Fruit fly (Drosophila melanogaster) whole organism, prepupa: ENCODE measurements around the gene jagn.

Experiments used
- CG11294 ChIP-seq: fragments of 200-800 bp; sonication (Bioruptor generic); IDR thresholded peaks from 2 replicates; pipeline ENCODE4 v1.3.6; 2022; ENCODE audit warnings: missing biosample characterization, missing genetic modification characterization
- CG15336 ChIP-seq: fragments of 200-800 bp; sonication (Bioruptor generic); IDR thresholded peaks from 2 replicates; pipeline ENCODE4 v1.3.6; 2022; ENCODE audit warnings: missing biosample characterization, missing genetic modification characterization
- CG1621 ChIP-seq: fragments of 200-800 bp; sonication (Bioruptor generic); optimal IDR thresholded peaks from 3 replicates; lab custom pipeline; 2018; ENCODE audit warnings: missing biosample characterization, mild to moderate bottlenecking, missing genetic modification characterization
- CG3032 ChIP-seq: fragments of 200-800 bp; optimal IDR thresholded peaks from 2 replicates; lab custom pipeline; 2019; ENCODE audit warnings: missing biosample characterization, mild to moderate bottlenecking, missing genetic modification characterization, moderate library complexity
- CG31627 ChIP-seq: fragments of 200-800 bp; sonication (Bioruptor generic); optimal IDR thresholded peaks from 3 replicates; lab custom pipeline; 2016; ENCODE audit warnings: missing biosample characterization, missing genetic modification characterization
- CG32006 ChIP-seq: fragments of 200-800 bp; sonication (Bioruptor generic); optimal IDR thresholded peaks from 3 replicates; lab custom pipeline; 2017; ENCODE audit warnings: missing biosample characterization, mild to moderate bottlenecking, missing genetic modification characterization
- CG3919 ChIP-seq: fragments of 200-800 bp; sonication (Bioruptor generic); optimal IDR thresholded peaks from 3 replicates; lab custom pipeline; 2016; ENCODE audit warnings: missing biosample characterization, missing genetic modification characterization
- CG6163 ChIP-seq: fragments of 200-800 bp; sonication (Bioruptor generic); IDR thresholded peaks from 3 replicates; pipeline ENCODE4 v1.3.6; 2022; ENCODE audit warnings: missing biosample characterization, missing genetic modification characterization
- CG6276 ChIP-seq: fragments of 200-800 bp; sonication (Bioruptor generic); optimal IDR thresholded peaks from 2 replicates; lab custom pipeline; 2017; ENCODE audit warnings: missing biosample characterization, mild to moderate bottlenecking, missing genetic modification characterization
- CG6854 ChIP-seq: fragments of 200-800 bp; sonication (Bioruptor generic); optimal IDR thresholded peaks from 2 replicates; lab custom pipeline; 2017; ENCODE audit warnings: missing biosample characterization, mild to moderate bottlenecking, missing genetic modification characterization
- CG8119 ChIP-seq: fragments of 200-800 bp; sonication (Bioruptor generic); IDR thresholded peaks from 3 replicates; pipeline ENCODE4 v1.3.6; 2022; ENCODE audit warnings: missing biosample characterization, missing genetic modification characterization
- CG8632 ChIP-seq: fragments of 200-800 bp; sonication (Bioruptor generic); optimal IDR thresholded peaks from 3 replicates; lab custom pipeline; 2016; ENCODE audit warnings: missing biosample characterization, missing genetic modification characterization
- CG9139 ChIP-seq: fragments of 200-800 bp; sonication (Bioruptor generic); optimal IDR thresholded peaks from 3 replicates; lab custom pipeline; 2017; ENCODE audit warnings: missing biosample characterization, mild to moderate bottlenecking, missing genetic modification characterization
- Eip75B ChIP-seq: fragments of 200-800 bp; sonication (Bioruptor generic); optimal IDR thresholded peaks from 3 replicates; lab custom pipeline; 2016; ENCODE audit warnings: missing biosample characterization, missing genetic modification characterization
- Eip78C ChIP-seq: fragments of 200-800 bp; sonication (Bioruptor generic); peaks from one replicate; lab custom pipeline; 2016; ENCODE audit warnings: missing biosample characterization, missing genetic modification characterization
- Gug ChIP-seq: fragments of 200-800 bp; sonication (Bioruptor generic); IDR thresholded peaks from 2 replicates; pipeline ENCODE4 v1.3.6; 2022; ENCODE audit warnings: missing biosample characterization, missing genetic modification characterization
- Hr38 ChIP-seq: sonication (Bioruptor generic); optimal IDR thresholded peaks from 2 replicates; lab custom pipeline; 2016; ENCODE audit warnings: missing biosample characterization, missing genetic modification characterization
- Hr39 ChIP-seq: fragments of 200-800 bp; sonication (Bioruptor generic); optimal IDR thresholded peaks from 2 replicates; lab custom pipeline; 2016; ENCODE audit warnings: missing biosample characterization, missing genetic modification characterization
- Hr4 ChIP-seq: fragments of 200-800 bp; sonication (Bioruptor generic); optimal IDR thresholded peaks from 3 replicates; lab custom pipeline; 2016; ENCODE audit warnings: missing biosample characterization, missing genetic modification characterization
- Met ChIP-seq: fragments of 200-800 bp; sonication (Bioruptor generic); optimal IDR thresholded peaks from 3 replicates; lab custom pipeline; 2016; ENCODE audit warnings: missing biosample characterization, missing genetic modification characterization
- OdsH ChIP-seq: fragments of 200-800 bp; sonication (Bioruptor generic); optimal IDR thresholded peaks from 3 replicates; lab custom pipeline; 2016; ENCODE audit warnings: missing biosample characterization, missing genetic modification characterization
- Sox14 ChIP-seq: fragments of 200-800 bp; sonication (Bioruptor generic); optimal IDR thresholded peaks from 3 replicates; lab custom pipeline; 2016; ENCODE audit warnings: missing biosample characterization, missing genetic modification characterization
- Sox15 ChIP-seq: fragments of 200-800 bp; sonication (Bioruptor generic); optimal IDR thresholded peaks from 3 replicates; lab custom pipeline; 2016; ENCODE audit warnings: missing biosample characterization, missing genetic modification characterization
- eg ChIP-seq: fragments of 200-800 bp; sonication (Bioruptor generic); IDR thresholded peaks from 3 replicates; pipeline ENCODE4 v1.3.6; 2022; ENCODE audit warnings: missing biosample characterization, missing genetic modification characterization
- esn ChIP-seq: fragments of 200-800 bp; sonication (Bioruptor generic); optimal IDR thresholded peaks from 2 replicates; lab custom pipeline; 2016; ENCODE audit warnings: missing biosample characterization, mild to moderate bottlenecking, missing genetic modification characterization, moderate library complexity
- lz ChIP-seq: fragments of 200-800 bp; sonication (Bioruptor generic); optimal IDR thresholded peaks from 3 replicates; lab custom pipeline; 2016; ENCODE audit warnings: missing biosample characterization, missing genetic modification characterization
- net ChIP-seq: fragments of 200-800 bp; sonication (Bioruptor generic); optimal IDR thresholded peaks from 3 replicates; lab custom pipeline; 2016; ENCODE audit warnings: missing biosample characterization, missing genetic modification characterization
- ss ChIP-seq, 2 experiments: fragments of 200-800 bp; sonication (Bioruptor generic); optimal IDR thresholded peaks; 2 replicates in 1 of 2; 3 replicates in 1 of 2; lab custom pipeline; 2017 to 2018; ENCODE audit warnings: mild to moderate bottlenecking in 2 of 2, missing biosample characterization in 2 of 2, missing genetic modification characterization in 2 of 2, moderate library complexity in 1 of 2
- svp ChIP-seq: fragments of 200-800 bp; sonication (Bioruptor generic); peaks from one replicate; lab custom pipeline; 2016; ENCODE audit warnings: missing biosample characterization, missing genetic modification characterization
- topi ChIP-seq: fragments of 200-800 bp; sonication (Bioruptor generic); optimal IDR thresholded peaks from 3 replicates; lab custom pipeline; 2016; ENCODE audit warnings: missing biosample characterization, missing genetic modification characterization
- vri ChIP-seq: fragments of 200-800 bp; sonication (Bioruptor generic); optimal IDR thresholded peaks from 3 replicates; lab custom pipeline; 2016; ENCODE audit warnings: missing biosample characterization, mild to moderate bottlenecking, missing genetic modification characterization

jagn gene

DNA sequence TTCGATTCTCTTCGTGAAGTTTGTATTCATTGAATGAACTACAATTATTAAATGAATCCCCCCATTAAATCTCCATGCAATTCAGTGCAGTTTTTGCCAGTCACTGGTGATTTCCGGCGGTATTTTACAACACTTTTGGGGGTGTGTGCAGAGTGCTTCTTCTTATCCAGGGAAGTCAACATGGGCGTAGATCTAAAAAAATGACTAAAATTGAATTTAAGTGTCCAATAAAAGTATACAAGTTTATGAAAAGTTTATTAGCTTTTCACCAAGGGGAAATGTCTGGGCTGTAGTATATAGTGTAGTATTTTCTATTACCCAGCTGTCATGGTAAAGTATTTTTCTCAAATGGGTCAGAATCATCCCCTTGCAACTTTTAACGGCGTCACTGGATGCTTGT is 12.4 kb downstream of the jagn start, which contains the start of gene Hpf1 (continued):
- TF ChIP-seq CG8632 (peak; percentile 99), CG9139 (GFP tag; lab: Kevin White, UChicago) (peak; percentile 96), CG6276 (GFP tag; lab: Kevin White, UChicago) (peak; percentile 99), Sox14 (GFP tag; lab: Kevin White, UChicago) (peak; percentile 99), lz (GFP tag; lab: Kevin White, UChicago) (peak; percentile 99), CG31627 (peak; percentile 99), CG3032 (peak; percentile 99), CG32006 (GFP tag; lab: Kevin White, UChicago) (peak; percentile 99), topi (peak; percentile 99), Eip75B (peak; percentile 99), CG3919 (peak; percentile 99), Sox15 (GFP tag; lab: Kevin White, UChicago) (peak; percentile 99), eg (GFP tag; lab: Robert Waterston, UW) (peak; percentile 99), esn (GFP tag; lab: Kevin White, UChicago) (peak; percentile 100), CG6854 (GFP tag; lab: Kevin White, UChicago) (peak; percentile 98), CG11294 (GFP tag; lab: Robert Waterston, UW) (peak; percentile 98), net (GFP tag; lab: Kevin White, UChicago) (peak; percentile 99), Met (GFP tag; lab: Kevin White, UChicago) (peak; percentile 99), CG1621 (peak; percentile 99), OdsH (peak; percentile 100)

DNA sequence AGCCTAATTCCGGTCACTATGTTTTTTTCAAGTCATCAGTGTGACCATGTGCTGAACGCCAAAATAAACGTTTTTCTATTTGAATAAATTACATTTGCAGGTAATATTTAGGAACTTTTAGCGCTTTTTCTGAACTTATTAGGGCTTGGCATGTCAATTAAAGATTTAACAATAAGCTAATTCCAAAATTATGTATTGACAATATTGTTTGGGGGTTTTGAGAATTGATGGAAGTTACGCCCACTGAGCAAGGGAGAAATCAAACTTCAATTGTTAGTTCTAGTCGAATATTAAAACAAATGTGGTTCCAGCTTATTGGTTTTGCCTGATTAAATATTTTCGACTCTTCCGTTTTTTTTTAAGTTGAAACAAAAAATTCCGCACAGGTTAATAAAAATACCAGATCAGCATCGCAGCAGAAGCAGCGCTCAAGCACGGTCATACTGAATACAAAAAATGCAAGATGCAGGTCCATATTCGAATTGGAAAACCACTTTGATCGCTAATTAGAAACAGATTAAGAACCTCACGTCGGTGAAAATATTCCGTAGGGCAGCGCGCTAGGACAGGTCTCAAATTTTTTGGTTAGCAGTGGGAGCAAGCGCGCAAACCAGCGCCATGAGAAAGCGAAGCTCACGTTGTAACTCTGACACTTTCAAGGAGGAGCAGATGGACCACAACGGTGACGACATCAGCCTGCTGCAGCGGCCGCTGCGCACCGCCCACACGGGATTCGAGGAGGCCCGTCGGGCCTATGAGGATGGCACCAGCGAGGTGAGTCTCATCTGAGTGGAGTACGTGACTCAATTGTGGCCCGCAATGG is 15.4 kb downstream of the jagn start, which contains the start of the genes PSMG1 and CG10979:
Gene PSMG1, minus strand, starts transcription at position 51 of the 823 bp plus-strand sequence.
Gene CG10979, plus strand, starts transcription at position 439 of the 823 bp plus-strand sequence.
- no peak for TF ChIP-seq CG6276 (GFP tag; lab: Kevin White, UChicago)
- TF ChIP-seq CG8119, result no peak
- no peak for TF ChIP-seq OdsH
- no peak for TF ChIP-seq Hr39 (GFP tag; lab: Kevin White, UChicago)
- peak; percentile 45 for TF ChIP-seq svp (GFP tag; lab: Kevin White, UChicago)
- TF ChIP-seq Eip75B, result no peak

DNA sequence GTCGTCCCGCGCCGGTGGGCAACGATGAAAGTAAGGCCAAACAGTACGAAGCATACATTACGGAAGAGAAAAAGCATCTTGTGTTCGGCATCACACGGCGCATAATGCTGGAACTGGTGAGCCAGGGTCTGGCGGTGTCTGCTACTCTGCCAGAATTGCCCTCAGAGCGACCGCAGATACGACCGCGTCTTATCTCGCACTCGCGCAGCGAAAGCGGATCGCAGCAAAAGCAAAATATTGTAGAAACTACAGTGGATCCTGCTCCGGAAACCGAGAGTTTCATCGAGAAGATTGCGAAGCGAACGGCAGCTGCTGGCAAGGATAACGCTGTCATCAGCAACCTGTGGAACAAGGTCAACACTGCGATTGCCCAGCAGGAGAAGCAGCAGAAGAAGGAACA is 18.6 kb downstream of the jagn start:
- peak; percentile 94 for TF ChIP-seq svp (GFP tag; lab: Kevin White, UChicago)
- TF ChIP-seq CG1621, result no peak

DNA sequence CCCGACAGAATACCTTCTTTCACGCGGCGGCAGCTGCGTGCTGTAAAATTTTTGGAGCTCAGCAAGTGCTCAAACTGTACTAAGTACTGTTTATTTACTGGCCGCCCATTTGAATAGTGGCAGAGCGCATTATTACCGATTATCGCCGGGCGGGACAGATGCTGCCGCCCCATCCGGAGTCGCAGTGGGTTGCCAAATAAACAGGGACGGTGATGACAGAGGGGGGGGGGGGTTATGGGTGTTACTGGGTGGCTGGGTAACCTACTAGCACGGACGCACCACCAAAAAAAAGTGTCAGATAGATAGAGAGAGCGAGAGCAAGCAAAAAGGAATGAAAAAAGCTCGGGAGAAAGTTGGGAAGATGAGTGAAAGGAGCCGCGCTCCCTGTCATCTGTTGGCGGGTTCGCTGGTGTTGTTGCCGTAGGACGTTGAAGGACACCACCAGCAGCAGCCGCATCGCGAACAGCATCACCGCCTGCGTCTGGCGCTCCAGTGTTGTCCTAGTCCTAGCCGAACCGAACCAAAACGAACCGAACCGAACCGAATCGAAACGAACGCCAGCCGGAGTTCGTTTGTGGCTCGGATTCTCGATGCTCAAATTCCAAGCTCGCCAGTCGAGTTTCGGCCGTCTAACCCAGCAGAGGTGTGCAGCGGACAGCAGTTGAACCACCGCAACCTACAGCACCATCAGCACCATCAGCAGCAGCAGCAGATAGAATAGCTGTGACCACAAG is 22.8 kb downstream of the jagn start, which contains the start of gene CG11000:
Gene CG11000, plus strand, starts transcription at position 626 of the 734 bp plus-strand sequence.
- TF ChIP-seq Hr38 (GFP tag; lab: Kevin White, UChicago) (no peak), CG31627 (no peak), CG3919 (no peak), CG6163 (GFP tag; lab: Robert Waterston, UW) (no peak), CG6276 (GFP tag; lab: Kevin White, UChicago) (no peak), Eip75B (no peak), CG8632 (no peak), CG32006 (GFP tag; lab: Kevin White, UChicago) (no peak), Hr4 (no peak), Gug (no peak)

DNA sequence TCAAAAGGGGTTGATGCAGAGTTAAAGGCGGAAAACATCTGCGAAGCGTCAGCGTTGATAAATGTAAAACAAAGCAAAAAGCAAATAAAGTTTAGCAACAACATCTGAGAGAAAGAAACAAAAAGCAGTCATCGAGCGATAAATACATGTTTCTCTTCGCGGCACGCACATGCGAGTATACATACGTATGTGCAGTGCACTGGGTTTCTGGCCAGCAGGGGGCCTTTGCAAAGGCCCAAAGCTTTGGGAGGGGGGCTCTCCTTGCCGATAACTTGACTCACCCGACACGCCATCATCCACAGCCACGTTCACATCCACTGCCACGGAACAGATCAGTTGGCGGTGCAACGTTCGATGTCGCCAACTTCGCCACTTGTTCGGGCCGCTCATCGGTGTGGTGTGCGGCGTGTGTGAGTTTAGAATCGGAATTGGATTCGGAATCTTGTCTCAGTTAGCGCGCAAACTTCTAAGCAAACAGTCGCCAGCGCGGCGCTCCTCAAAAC is 34.1 kb downstream of the jagn start, which contains the start of gene CG42675:
Gene CG42675, plus strand, starts transcription at position 453 of the 503 bp plus-strand sequence.
- peak in 1 of 2 experiments; percentile 83 for TF ChIP-seq ss (GFP tag; optimal IDR thresholded peaks at IDR 0.05; lab: Kevin White, UChicago)
- 0 out of 3 replicates have a peak, but pooled peaks have one; percentile 23 for TF ChIP-seq CG6163 (GFP tag; lab: Robert Waterston, UW)
- TF ChIP-seq Hr39 (GFP tag; lab: Kevin White, UChicago), result no peak
- TF ChIP-seq eg (GFP tag; lab: Robert Waterston, UW), result peak; percentile 39; the same call in 1 of the 3 replicates
- TF ChIP-seq vri, result no peak
- TF ChIP-seq CG1621, result peak; percentile 4
- 0 out of 2 replicates have a peak, but pooled peaks have one; percentile 32 for TF ChIP-seq CG15336
- peak; percentile 59 for TF ChIP-seq Eip78C (GFP tag; lab: Kevin White, UChicago)
